Fruit fly (Drosophila melanogaster) whole organism, pupa: Measurements from ENCODE around the gene Xport-B.
A peak's percentile ranks its signal among the peaks of the same experiment; 100 is the strongest.

ENCODE experiments used
- CG14655 ChIP-seq: fragments of 200-800 bp; sonication (Bioruptor generic); optimal IDR thresholded peaks from 3 replicates; lab custom pipeline; 2017; ENCODE audit warnings: mild to moderate bottlenecking, missing biosample characterization, missing genetic modification reagents, missing genetic modification characterization
- CG15710 ChIP-seq: fragments of 200-800 bp; sonication (Bioruptor generic); optimal IDR thresholded peaks from 2 replicates; lab custom pipeline; 2018; ENCODE audit warnings: missing biosample characterization, mild to moderate bottlenecking, missing genetic modification characterization, moderate library complexity
- CG17806 ChIP-seq: fragments of 200-800 bp; sonication (Bioruptor generic); optimal IDR thresholded peaks from 2 replicates; lab custom pipeline; 2018; ENCODE audit warnings: missing biosample characterization, mild to moderate bottlenecking, missing genetic modification characterization, moderate library complexity
- CG32121 ChIP-seq: fragments of 200-800 bp; sonication (Bioruptor generic); IDR thresholded peaks from 2 replicates; pipeline ENCODE4 v1.3.6; 2022; ENCODE audit warnings: missing biosample characterization, missing genetic modification characterization
- CG34367 ChIP-seq: fragments of 200-800 bp; sonication (Bioruptor generic); optimal IDR thresholded peaks from 2 replicates; lab custom pipeline; 2018; ENCODE audit warnings: missing biosample characterization, mild to moderate bottlenecking, missing genetic modification characterization
- CG8159 ChIP-seq: fragments of 200-800 bp; sonication (Bioruptor generic); optimal IDR thresholded peaks from 3 replicates; lab custom pipeline; 2018; ENCODE audit warnings: missing biosample characterization, mild to moderate bottlenecking, missing genetic modification characterization, moderate library complexity
- D1 ChIP-seq: fragments of 200-800 bp; sonication (Bioruptor generic); optimal IDR thresholded peaks from 2 replicates; lab custom pipeline; 2018; ENCODE audit warnings: missing biosample characterization, mild to moderate bottlenecking, missing genetic modification characterization, moderate library complexity
- EcR ChIP-seq: fragments of 200-800 bp; sonication (Bioruptor generic); optimal IDR thresholded peaks from 3 replicates; lab custom pipeline; 2019; ENCODE audit warnings: missing biosample characterization, missing genetic modification characterization, mild to moderate bottlenecking, moderate library complexity, missing genetic modification reagents
- Pif1B ChIP-seq: fragments of 200-800 bp; sonication (Bioruptor generic); optimal IDR thresholded peaks from 3 replicates; lab custom pipeline; 2016; ENCODE audit warnings: missing biosample characterization, missing genetic modification characterization
- Snoo ChIP-seq: fragments of 200-800 bp; sonication (Bioruptor generic); optimal IDR thresholded peaks from 3 replicates; lab custom pipeline; 2017; ENCODE audit warnings: missing biosample characterization, mild to moderate bottlenecking, missing genetic modification characterization, inconsistent platforms

DNA sequence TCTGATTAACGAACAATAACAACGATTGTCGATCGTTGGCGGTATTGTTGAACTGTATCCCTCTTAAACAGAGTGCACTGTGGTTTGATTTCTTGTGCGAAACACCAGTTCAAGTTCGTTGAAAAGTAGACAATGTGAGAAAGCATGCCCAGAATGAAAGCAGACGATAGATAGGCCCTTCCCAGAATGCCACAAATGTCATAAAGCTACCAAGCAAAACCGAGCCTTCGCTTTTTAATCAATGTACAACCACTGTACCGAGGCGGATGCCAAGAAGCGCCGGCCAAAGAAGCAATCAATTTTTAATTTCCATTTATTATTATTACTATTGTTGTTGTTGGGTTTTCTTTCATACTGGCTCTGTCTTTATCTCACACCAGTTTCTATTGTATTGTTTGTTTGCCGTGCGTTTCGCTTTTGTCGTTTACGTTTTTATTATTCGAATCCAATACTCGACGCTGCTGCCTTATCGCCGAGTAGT, 6.3 kb downstream of the Xport-B start:
- TF ChIP-seq CG8159 (tag; lab: Kevin White, UChicago), result peak; percentile 81
- TF ChIP-seq Pif1B (GFP tag; lab: Kevin White, UChicago), result peak; percentile 85
- TF ChIP-seq CG32121 (GFP tag; lab: Robert Waterston, UW), result peak; percentile 68; the same call in 1 of the 2 replicates
- no peak for TF ChIP-seq D1 (tag; lab: Kevin White, UChicago)
- no peak for TF ChIP-seq EcR (GFP tag; lab: Kevin White, UChicago)
- TF ChIP-seq Snoo (tag; lab: Kevin White, UChicago), result peak; percentile 82
- peak; percentile 81 for TF ChIP-seq CG14655 (GFP tag; lab: Kevin White, UChicago)
- TF ChIP-seq CG34367 (tag; lab: Kevin White, UChicago), result peak; percentile 69
- TF ChIP-seq CG17806 (tag; lab: Kevin White, UChicago), result peak; percentile 76
- peak; percentile 75 for TF ChIP-seq CG15710
